Worm (Caenorhabditis elegans) whole organism, L2 larva: Measurements from ENCODE around the gene daf-5.

Source experiments
- ceh-82 ChIP-seq: fragments of 150-350 bp; optimal IDR thresholded peaks from 2 replicates; lab custom pipeline; 2014; ENCODE audit warnings: missing biosample characterization, missing genetic modification characterization
- dmd-4 ChIP-seq: sonication (generic microtip); optimal IDR thresholded peaks from 2 replicates; lab custom pipeline; 2017; ENCODE audit warnings: missing biosample characterization, missing genetic modification characterization
- peb-1 ChIP-seq: fragments of 150-350 bp; optimal IDR thresholded peaks from 2 replicates; lab custom pipeline; 2014; ENCODE audit warnings: missing biosample characterization, missing genetic modification characterization

ce11 chrII:13998964-13999363 lies 53.1 kb downstream of the daf-5 start, which contains the start of gene F01D5.2:
- TF ChIP-seq ceh-82 (no peak), peb-1 (tag; lab: Kevin White, UChicago) (no peak), dmd-4 (tag; lab: Kevin White, UChicago) (no peak)
